Worm (Caenorhabditis elegans): ENCODE measurements around the gene W10G6.6.

DNA sequence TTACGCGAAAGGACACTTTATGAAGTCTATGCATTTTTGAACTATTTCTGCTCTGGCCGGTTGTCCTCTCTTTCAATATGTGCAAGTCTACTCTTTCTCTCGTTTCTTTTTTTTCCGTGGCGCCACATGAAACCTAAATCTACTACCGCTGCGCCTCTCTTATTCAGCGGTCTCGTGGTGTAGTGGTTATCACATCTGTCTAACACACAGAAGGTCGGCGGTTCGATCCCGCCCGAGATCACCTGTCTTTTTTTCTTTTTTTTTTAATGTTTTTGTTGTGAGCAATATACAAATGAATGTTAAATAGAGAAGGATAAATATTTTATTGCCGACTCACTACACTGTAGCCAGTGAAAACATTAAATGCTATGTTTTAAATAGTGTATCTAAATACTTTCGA lies 47.6 kb upstream of the W10G6.6 start:
- TF ChIP-seq ceh-13 (GFP tag; optimal IDR thresholded peaks at IDR 0.05) (no peak), flt-1 (GFP tag; IDR thresholded peaks at IDR 0.05) (no peak), ama-1 (optimal IDR thresholded peaks at IDR 0.05) (no peak), sea-1 (GFP tag; conservative IDR thresholded peaks at IDR 0.05) (no peak), F13C5.2 (tag; optimal IDR thresholded peaks at IDR 0.05) (peak; percentile 60), ceh-36 (tag; optimal IDR thresholded peaks at IDR 0.05) (no peak), hmg-4 (GFP tag; optimal IDR thresholded peaks at IDR 0.05) (no peak), tra-4 (tag; optimal IDR thresholded peaks at IDR 0.05) (no peak), hmbx-1 (tag; optimal IDR thresholded peaks at IDR 0.05) (no peak), aly-1 (tag; optimal IDR thresholded peaks at IDR 0.05) (no peak), tbx-11 (GFP tag; IDR thresholded peaks at IDR 0.05) (peak; percentile 33; the same call in 1 of the 2 replicates), hnd-1 (tag; optimal IDR thresholded peaks at IDR 0.05) (no peak)
